Worm (Caenorhabditis elegans): Measurements from ENCODE around the gene F42A10.5.

DNA sequence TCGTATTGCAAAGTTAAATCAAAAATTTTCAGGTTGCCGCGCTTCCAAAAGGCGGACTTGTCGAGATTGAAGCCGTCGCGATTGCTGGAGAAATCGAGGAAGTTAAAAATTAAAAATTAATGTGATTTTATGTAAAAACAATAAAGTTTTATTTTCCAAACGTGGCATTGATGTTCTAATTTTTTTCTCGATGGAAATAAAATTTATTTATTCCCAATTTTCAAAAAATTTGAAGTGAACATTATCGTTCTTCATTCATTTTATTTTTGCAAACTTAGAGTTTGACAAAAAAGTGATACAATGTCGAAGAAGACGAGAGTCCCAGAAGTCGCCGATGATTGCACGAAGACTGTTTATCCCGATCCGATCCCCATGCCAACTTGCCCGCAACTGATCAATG lies 35.7 kb upstream of the F42A10.5 start, which contains the start of gene C23G10.1:
- TF ChIP-seq ztf-23 (GFP tag; IDR thresholded peaks at IDR 0.05) (no peak), tab-1 (GFP tag; IDR thresholded peaks at IDR 0.05) (no peak), med-1 (GFP tag; optimal IDR thresholded peaks at IDR 0.05; ENCODE audit: insufficient read depth) (no peak), flt-1 (GFP tag; IDR thresholded peaks at IDR 0.05) (no peak), cog-1 (tag; optimal IDR thresholded peaks at IDR 0.05) (no peak), klf-2 (GFP tag; conservative IDR thresholded peaks at IDR 0.05) (no peak)
